Worm (Caenorhabditis elegans) whole organism, L4/young adult: ENCODE data around the gene K11C4.1.

ENCODE experiments used
- W03F9.2 ChIP-seq: fragments of 150-350 bp; optimal IDR thresholded peaks from 2 replicates; lab custom pipeline; 2014; ENCODE audit warnings: missing biosample characterization, missing genetic modification characterization
- him-1 ChIP-seq: sonication (generic microtip); optimal IDR thresholded peaks from 2 replicates; lab custom pipeline; 2016; ENCODE audit warnings: missing genotype, missing genetic modification reagents, missing genetic modification characterization, missing compliant biosample characterization

DNA sequence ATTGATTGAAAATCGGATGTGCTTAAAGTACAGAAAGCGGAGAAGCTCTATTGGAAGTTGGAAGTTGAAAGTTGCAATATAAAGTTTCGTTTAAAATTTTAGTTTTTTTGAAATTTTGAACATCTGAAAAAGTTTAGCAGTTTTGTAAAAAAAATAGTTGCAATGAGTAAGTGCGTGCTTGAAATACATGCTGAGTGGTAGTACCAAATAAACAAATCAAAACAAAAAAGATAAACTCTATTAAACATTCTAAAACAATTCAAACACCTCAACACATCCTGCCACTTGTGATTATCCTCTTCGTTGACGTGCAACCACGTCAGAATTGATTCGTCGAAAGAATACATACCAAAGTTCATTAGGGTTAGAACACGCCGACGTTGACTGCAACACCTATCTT is 22.5 kb downstream of the K11C4.1 start:
- TF ChIP-seq W03F9.2 (tag; lab: Kevin White, UChicago) (no peak), him-1 (no peak)
